Worm (Caenorhabditis elegans) whole organism, mixed stage, embryonic: ENCODE data around the gene C56G2.4.

Experiments
- mab-5 ChIP-seq: fragments of 150-350 bp; optimal IDR thresholded peaks from 2 replicates; lab custom pipeline; 2014; ENCODE audit warnings: missing biosample characterization, missing genetic modification characterization
- nhr-237 ChIP-seq: fragments of 150-350 bp; optimal IDR thresholded peaks from 2 replicates; lab custom pipeline; 2014; ENCODE audit warnings: missing biosample characterization, missing genetic modification characterization
- nhr-28 ChIP-seq: fragments of 150-350 bp; optimal IDR thresholded peaks from 2 replicates; lab custom pipeline; 2014; ENCODE audit warnings: missing biosample characterization, missing genetic modification characterization
- nhr-76 ChIP-seq: sonication (generic microtip); optimal IDR thresholded peaks from 2 replicates; lab custom pipeline; 2017; ENCODE audit warnings: missing biosample characterization, missing genetic modification characterization
- snpc-4 ChIP-seq: fragments of 150-350 bp; optimal IDR thresholded peaks from 2 replicates; lab custom pipeline; 2014; ENCODE audit warnings: missing biosample characterization, missing genetic modification characterization

DNA sequence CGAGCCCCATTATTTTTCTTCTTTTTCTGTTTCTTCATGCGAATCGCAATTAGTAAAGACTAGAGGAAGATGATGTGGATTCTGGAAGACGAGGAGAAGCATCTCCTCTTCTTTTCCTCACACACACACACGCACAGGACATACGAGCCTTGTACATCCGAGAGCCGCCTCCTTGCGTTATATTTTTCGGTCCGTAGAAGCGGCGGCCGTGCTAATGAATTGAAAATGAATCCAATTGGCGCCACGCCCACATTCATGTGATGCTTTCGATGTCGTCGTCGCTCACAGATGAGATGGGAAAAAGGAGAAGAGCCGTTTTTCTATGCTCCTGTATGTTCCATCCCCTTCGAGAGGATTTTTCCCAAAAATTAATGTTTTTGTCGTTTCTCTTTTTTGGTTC lies 19.9 kb downstream of the C56G2.4 start:
- TF ChIP-seq mab-5 (tag; lab: Kevin White, UChicago) (no peak), nhr-237 (tag; lab: Kevin White, UChicago) (no peak), nhr-76 (tag; lab: Kevin White, UChicago) (no peak), nhr-28 (tag; lab: Kevin White, UChicago) (no peak), snpc-4 (tag; lab: Kevin White, UChicago) (no peak)
